Worm (Caenorhabditis elegans): ENCODE results near the gene col-103.

col-103 gene

DNA sequence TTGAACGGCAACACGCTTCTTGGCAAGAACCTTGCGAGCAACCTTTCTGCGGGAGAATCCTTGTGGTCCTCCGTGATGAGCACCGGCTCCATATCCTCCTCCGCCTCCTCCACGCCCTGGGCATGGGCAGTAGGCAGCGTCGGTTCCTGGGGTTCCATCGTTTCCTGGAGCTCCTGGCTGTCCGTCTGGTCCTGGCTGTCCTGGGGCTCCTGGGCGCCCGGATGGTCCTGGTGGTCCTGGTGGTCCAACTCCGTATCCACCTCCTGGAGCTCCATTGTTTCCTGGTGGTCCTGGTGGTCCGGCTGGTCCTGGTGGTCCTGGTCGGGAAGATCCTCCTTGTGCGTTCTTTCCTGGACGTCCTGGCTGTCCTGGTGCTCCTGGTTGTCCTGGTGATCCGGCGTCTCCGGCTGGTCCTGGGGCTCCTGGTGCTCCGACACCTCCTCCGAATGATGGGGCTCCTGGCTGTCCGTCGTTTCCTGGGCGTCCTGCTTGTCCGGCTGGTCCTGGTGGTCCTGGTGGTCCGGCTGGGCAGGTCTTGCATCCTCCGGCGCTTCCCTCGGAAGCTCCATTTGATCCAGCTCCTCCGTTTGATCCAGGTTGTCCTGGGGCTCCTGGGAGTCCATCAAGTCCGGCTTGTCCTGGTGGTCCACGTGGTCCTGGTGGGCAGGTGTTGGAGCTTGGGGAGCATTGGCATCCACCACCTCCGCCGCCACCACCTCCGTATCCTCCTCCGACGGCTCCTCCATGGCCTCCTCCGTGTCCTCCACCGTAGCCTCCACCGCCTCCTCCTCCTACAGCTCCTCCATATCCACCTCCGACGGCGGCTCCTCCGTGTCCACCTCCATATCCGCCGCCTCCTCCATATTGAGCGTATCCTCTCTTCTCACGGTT is 747 bp downstream of the col-103 start:
- no peak for TF ChIP-seq pqm-1 (tag; optimal IDR thresholded peaks at IDR 0.05)
- no peak for TF ChIP-seq mdl-1 (tag; optimal IDR thresholded peaks at IDR 0.05)
- no peak for TF ChIP-seq aly-2 (tag; optimal IDR thresholded peaks at IDR 0.05)
- TF ChIP-seq nhr-77 (tag; optimal IDR thresholded peaks at IDR 0.05): no peak
- no peak for TF ChIP-seq sea-2 (GFP tag; optimal IDR thresholded peaks at IDR 0.05)
- TF ChIP-seq fkh-10 (GFP tag; optimal IDR thresholded peaks at IDR 0.05): no peak

ce11 chrIV:762016-762459 is 1.4 kb downstream of the col-103 start:
- no peak for TF ChIP-seq ztf-4 (tag; optimal IDR thresholded peaks at IDR 0.05)
- no peak for TF ChIP-seq ztf-11 (tag; optimal IDR thresholded peaks at IDR 0.05)
- peak; percentile 5 for TF ChIP-seq nhr-25 (tag; optimal IDR thresholded peaks at IDR 0.05)
- TF ChIP-seq pha-4 (tag; optimal IDR thresholded peaks at IDR 0.05): no peak
- no peak for TF ChIP-seq nhr-11 (tag; optimal IDR thresholded peaks at IDR 0.05)
- TF ChIP-seq elt-2 (tag; optimal IDR thresholded peaks at IDR 0.05): no peak
- no peak for TF ChIP-seq nhr-237 (tag; optimal IDR thresholded peaks at IDR 0.05)
- peak; percentile 49 for TF ChIP-seq nhr-23 (tag; optimal IDR thresholded peaks at IDR 0.05)
- peak in 1 of 3 experiments; percentile 36 for TF ChIP-seq elt-3 (tag; optimal IDR thresholded peaks at IDR 0.05)
- TF ChIP-seq hmg-11 (tag; optimal IDR thresholded peaks at IDR 0.05): no peak
- TF ChIP-seq ceh-9 (tag; optimal IDR thresholded peaks at IDR 0.05): no peak
- no peak for TF ChIP-seq ZK546.5 (tag; optimal IDR thresholded peaks at IDR 0.05)
- TF ChIP-seq unc-39 (tag; optimal IDR thresholded peaks at IDR 0.05): no peak
- TF ChIP-seq nhr-43 (tag; optimal IDR thresholded peaks at IDR 0.05; ENCODE audit: poor library complexity, severe bottlenecking): peak; percentile 22
- no peak for TF ChIP-seq nhr-28 (tag; optimal IDR thresholded peaks at IDR 0.05)
- no peak for TF ChIP-seq ceh-82 (tag; optimal IDR thresholded peaks at IDR 0.05)
- no peak for TF ChIP-seq aly-2 (tag; optimal IDR thresholded peaks at IDR 0.05)
- TF ChIP-seq ama-1 (optimal IDR thresholded peaks at IDR 0.05): peak; percentile 82
- no peak for TF ChIP-seq pqm-1 (tag; optimal IDR thresholded peaks at IDR 0.05)

ce11 chrIV:760267-760666 is 3.2 kb downstream of the col-103 start, which contains the start of gene gst-40:
TSS of gene gst-40 (plus strand) at chrIV:760502.
- TF ChIP-seq ZK546.5 (tag; optimal IDR thresholded peaks at IDR 0.05) (no peak), zag-1 (tag; optimal IDR thresholded peaks at IDR 0.05) (no peak), hmg-11 (tag; optimal IDR thresholded peaks at IDR 0.05) (peak; percentile 1), skn-1 (tag; optimal IDR thresholded peaks at IDR 0.05) (no peak), nhr-67 (tag; optimal IDR thresholded peaks at IDR 0.05) (no peak), snpc-4 (tag; optimal IDR thresholded peaks at IDR 0.05) (no peak)

- TF ChIP-seq eor-1 (tag; optimal IDR thresholded peaks at IDR 0.05) (no peak), nfya-1 (tag; optimal IDR thresholded peaks at IDR 0.05; ENCODE audit: insufficient read depth) (no peak), fkh-2 (tag; optimal IDR thresholded peaks at IDR 0.05) (no peak), aly-2 (tag; optimal IDR thresholded peaks at IDR 0.05) (no peak), ama-1 (optimal IDR thresholded peaks at IDR 0.05) (no peak), nhr-28 (tag; optimal IDR thresholded peaks at IDR 0.05) (no peak)
Observed at ce11 chrIV:757548-757947, 5.9 kb downstream of the col-103 start.

- no peak for TF ChIP-seq ama-1 (optimal IDR thresholded peaks at IDR 0.05)
- TF ChIP-seq nhr-11 (tag; optimal IDR thresholded peaks at IDR 0.05): no peak
- no peak for TF ChIP-seq nhr-23 (tag; optimal IDR thresholded peaks at IDR 0.05)
- TF ChIP-seq nhr-12 (tag; optimal IDR thresholded peaks at IDR 0.05): no peak
- TF ChIP-seq ceh-9 (tag; optimal IDR thresholded peaks at IDR 0.05): no peak
- no peak for TF ChIP-seq mdl-1 (tag; optimal IDR thresholded peaks at IDR 0.05)
- TF ChIP-seq ZK546.5 (tag; optimal IDR thresholded peaks at IDR 0.05): no peak
- TF ChIP-seq elt-1 (tag; optimal IDR thresholded peaks at IDR 0.05): no peak
- no peak for TF ChIP-seq daf-12 (tag; optimal IDR thresholded peaks at IDR 0.05)
- no peak for TF ChIP-seq nhr-76 (tag; optimal IDR thresholded peaks at IDR 0.05)
Observed at ce11 chrIV:756956-757355, 6.5 kb downstream of the col-103 start.

Data from whole organism, L3 larva.